Worm (Caenorhabditis elegans) whole organism, L4 larva: ENCODE data around the gene ulp-1.

Experiments used
- F49E8.2 ChIP-seq: sonication (generic microtip); optimal IDR thresholded peaks from 2 replicates; lab custom pipeline; 2016; ENCODE audit warnings: missing compliant biosample characterization, mild to moderate bottlenecking, missing genetic modification characterization, borderline replicate concordance
- ceh-44 ChIP-seq: fragments of 200-800 bp; sonication (Bioruptor generic); IDR thresholded peaks from 2 replicates; pipeline ENCODE4 v1.3.6; 2022; ENCODE audit warnings: missing genetic modification reagents, missing genetic modification characterization, missing compliant biosample characterization
- ceh-62 ChIP-seq: sonication (generic microtip); optimal IDR thresholded peaks from 2 replicates; lab custom pipeline; 2017; ENCODE audit warnings: missing biosample characterization, missing genetic modification characterization
- daf-12 ChIP-seq: fragments of 150-350 bp; optimal IDR thresholded peaks from 2 replicates; lab custom pipeline; 2014; ENCODE audit warnings: missing biosample characterization, missing genetic modification reagents, missing genetic modification characterization
- daf-16 ChIP-seq, 3 experiments: sonication (generic microtip); optimal IDR thresholded peaks; 2 replicates each; lab custom pipeline; 2016 to 2017; ENCODE audit warnings: missing genetic modification characterization in 3 of 3, missing genetic modification reagents in 3 of 3, mild to moderate bottlenecking in 2 of 3, missing compliant biosample characterization in 2 of 3, missing biosample characterization in 1 of 3, moderate library complexity in 1 of 3
- egl-27 ChIP-seq: sonication (generic microtip); optimal IDR thresholded peaks from 3 replicates; lab custom pipeline; 2017; ENCODE audit warnings: missing biosample characterization, missing genetic modification reagents, missing genetic modification characterization
- fos-1 ChIP-seq: fragments of 150-350 bp; optimal IDR thresholded peaks from 2 replicates; lab custom pipeline; 2014; ENCODE audit warnings: missing biosample characterization, missing genetic modification characterization
- hmg-1.1 ChIP-seq: fragments of 200-800 bp; sonication (Bioruptor generic); IDR thresholded peaks from 2 replicates; pipeline ENCODE4 v1.3.6; 2022; ENCODE audit warnings: missing genetic modification reagents, missing genetic modification characterization, missing compliant biosample characterization
- jun-1 ChIP-seq: fragments of 150-350 bp; optimal IDR thresholded peaks from 2 replicates; lab custom pipeline; 2014; ENCODE audit warnings: missing biosample characterization, missing genetic modification reagents, missing genetic modification characterization
- lin-13 ChIP-seq: fragments of 150-350 bp; optimal IDR thresholded peaks from 2 replicates; lab custom pipeline; 2014; ENCODE audit warnings: missing biosample characterization, missing genetic modification reagents, missing genetic modification characterization
- nhr-11 ChIP-seq: fragments of 150-350 bp; optimal IDR thresholded peaks from 2 replicates; lab custom pipeline; 2014; ENCODE audit warnings: missing biosample characterization, missing genetic modification characterization
- nhr-41 ChIP-seq: fragments of 200-800 bp; sonication (Bioruptor generic); IDR thresholded peaks from 2 replicates; pipeline ENCODE4 v1.3.6; 2022; ENCODE audit warnings: missing genetic modification reagents, missing genetic modification characterization, missing compliant biosample characterization
- snpc-4 ChIP-seq: fragments of 150-350 bp; optimal IDR thresholded peaks from 2 replicates; lab custom pipeline; 2014; ENCODE audit warnings: missing biosample characterization, missing genetic modification characterization
- ztf-11 ChIP-seq: fragments of 150-350 bp; optimal IDR thresholded peaks from 2 replicates; lab custom pipeline; 2014; ENCODE audit warnings: missing biosample characterization, missing genetic modification characterization

DNA sequence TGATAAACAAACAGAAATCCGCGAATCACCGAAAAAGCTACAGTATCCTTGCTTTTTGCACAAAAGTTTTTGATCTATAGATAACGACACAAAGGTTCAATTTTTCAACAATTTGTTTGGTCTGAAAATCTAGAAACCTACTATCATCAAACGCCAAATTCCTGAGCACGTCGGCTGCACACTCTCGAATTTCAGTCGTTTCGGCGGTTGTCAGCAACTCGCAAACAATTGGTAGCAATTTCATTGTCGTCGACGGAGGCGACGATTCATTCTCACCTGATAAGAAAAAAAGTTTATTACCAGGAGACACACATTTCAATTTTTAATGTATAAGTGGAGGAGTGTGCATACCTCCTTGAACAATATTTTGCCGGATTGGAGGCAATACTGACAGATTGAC is 23.7 kb downstream of the ulp-1 start:
- no peak for TF ChIP-seq nhr-11 (tag; lab: Kevin White, UChicago)
- no peak for TF ChIP-seq egl-27
- no peak for TF ChIP-seq ceh-44 (GFP tag; lab: Robert Waterston, UW)
- no peak for TF ChIP-seq fos-1 (tag; lab: Kevin White, UChicago)
- no peak for TF ChIP-seq daf-12 (tag; lab: Kevin White, UChicago)
- no peak for TF ChIP-seq hmg-1.1 (GFP tag; lab: Robert Waterston, UW)
- TF ChIP-seq daf-16 (GFP tag; optimal IDR thresholded peaks at IDR 0.05; lab: Kevin White, UChicago): no peak
- peak; percentile 52 for TF ChIP-seq daf-16 (tag; optimal IDR thresholded peaks at IDR 0.05; lab: Kevin White, UChicago)
- no peak for TF ChIP-seq F49E8.2 (tag; lab: Kevin White, UChicago)
- TF ChIP-seq lin-13 (GFP tag; lab: Kevin White, UChicago): no peak
- TF ChIP-seq snpc-4: no peak
- TF ChIP-seq nhr-41 (GFP tag; lab: Robert Waterston, UW): no peak
- TF ChIP-seq ceh-62: no peak
- TF ChIP-seq jun-1 (tag; lab: Kevin White, UChicago): no peak
- TF ChIP-seq ztf-11 (tag; lab: Kevin White, UChicago): no peak
